Fruit fly (Drosophila melanogaster): ENCODE data around the gene GILT2.

Gene GILT2

DNA sequence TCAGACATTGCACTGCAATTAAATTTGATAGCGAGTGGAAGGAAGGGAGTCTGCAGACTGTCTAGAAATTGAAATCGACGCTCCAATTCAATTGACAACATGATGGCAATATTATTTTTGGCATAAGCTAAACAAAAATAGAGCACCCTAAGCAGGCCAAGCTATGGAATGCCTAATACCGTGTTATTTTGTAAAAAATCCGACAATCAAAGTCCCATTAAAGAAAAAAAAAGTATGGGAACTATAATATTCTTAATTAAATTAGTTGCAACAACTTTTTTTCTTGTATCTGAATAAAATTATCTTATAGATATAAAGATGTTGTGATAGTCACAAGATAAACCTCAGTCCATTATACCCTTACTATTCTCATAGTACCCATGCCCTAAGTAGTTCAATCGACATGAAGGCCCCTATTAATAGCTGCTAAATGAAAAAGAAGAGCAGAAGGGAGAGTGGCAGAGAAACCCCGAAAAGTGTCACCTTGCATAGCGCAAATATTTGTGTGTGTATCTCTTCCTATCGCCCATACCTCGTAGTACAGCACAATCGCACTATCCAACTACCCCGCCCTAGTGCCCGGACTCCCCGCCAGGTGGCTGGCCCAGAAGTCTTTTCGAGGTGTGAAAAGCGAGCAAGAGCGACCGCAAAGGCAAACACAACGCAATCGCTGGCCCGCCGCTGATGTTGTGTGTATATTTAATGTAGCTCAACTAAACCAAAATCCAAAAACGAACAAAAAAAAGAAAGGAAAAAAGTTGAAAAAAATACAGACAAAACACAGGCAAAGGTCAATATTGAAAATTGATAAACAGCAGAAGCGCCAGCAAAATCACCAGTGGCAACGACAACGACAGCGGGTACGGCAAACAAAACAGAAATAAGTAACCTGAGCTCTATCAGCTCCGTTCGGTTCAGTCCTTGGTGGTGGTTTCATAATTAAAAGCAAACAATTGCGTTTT lies 21.1 kb upstream of the GILT2 start (continued):
- TF ChIP-seq CG31224 (GFP tag; IDR thresholded peaks at IDR 0.05) (no peak), lola (GFP tag; optimal IDR thresholded peaks at IDR 0.05) (peak in 1 of 3 experiments; percentile 82), CG9727 (GFP tag; optimal IDR thresholded peaks at IDR 0.05) (peak; percentile 87), CG7987 (GFP tag; optimal IDR thresholded peaks at IDR 0.05) (peak; percentile 61), aop (GFP tag; IDR thresholded peaks at IDR 0.05) (no peak), Max (GFP tag; optimal IDR thresholded peaks at IDR 0.05) (no peak), CG16779 (GFP tag; IDR thresholded peaks at IDR 0.05) (no peak), gfzf (GFP tag; optimal IDR thresholded peaks at IDR 0.05) (no peak), Dref (GFP tag; IDR thresholded peaks at IDR 0.05) (no peak), Dfd (GFP tag; optimal IDR thresholded peaks at IDR 0.05) (no peak), jing (GFP tag; optimal IDR thresholded peaks at IDR 0.05) (no peak), CG31365 (tag; optimal IDR thresholded peaks at IDR 0.05) (peak; percentile 52), sna (GFP tag; IDR thresholded peaks at IDR 0.05; ENCODE audit: partially characterized antibody) (no peak), CG2116 (GFP tag; optimal IDR thresholded peaks at IDR 0.05) (peak; percentile 42), tna (GFP tag; IDR thresholded peaks at IDR 0.05; ENCODE audit: partially characterized antibody) (0 out of 2 replicates have a peak, but pooled peaks have one; percentile 23), Ets97D (GFP tag; optimal IDR thresholded peaks at IDR 0.05) (no peak), CG7372 (GFP tag; IDR thresholded peaks at IDR 0.05) (no peak), CG10267 (tag; optimal IDR thresholded peaks at IDR 0.05) (peak; percentile 20), gce (GFP tag; IDR thresholded peaks at IDR 0.05) (0 out of 3 replicates have a peak, but pooled peaks have one; percentile 54), unc-4 (GFP tag; IDR thresholded peaks at IDR 0.05; ENCODE audit: partially characterized antibody) (no peak), crol (GFP tag; IDR thresholded peaks at IDR 0.05) (peak; percentile 78), Nf-YA (GFP tag; IDR thresholded peaks at IDR 0.05) (no peak), CG1647 (GFP tag; optimal IDR thresholded peaks at IDR 0.05) (no peak), CG13123 (GFP tag; optimal IDR thresholded peaks at IDR 0.05) (peak; percentile 73), Oli (tag; optimal IDR thresholded peaks at IDR 0.05) (peak; percentile 31), chif (GFP tag; optimal IDR thresholded peaks at IDR 0.05) (peak in 1 of 2 experiments; percentile 72), h (optimal IDR thresholded peaks at IDR 0.05) (no peak), seq (GFP tag; IDR thresholded peaks at IDR 0.05) (peak; percentile 37; the same call in 1 of the 2 replicates), NC2β (GFP tag; optimal IDR thresholded peaks at IDR 0.05) (peak; percentile 73), CHES-1-like (GFP tag; optimal IDR thresholded peaks at IDR 0.05) (peak; percentile 80), croc (GFP tag; conservative IDR thresholded peaks at IDR 0.05) (no peak), MBD-R2 (GFP tag; IDR thresholded peaks at IDR 0.05) (no peak), dpn (GFP tag; optimal IDR thresholded peaks at IDR 0.05) (peak in 1 of 2 experiments; percentile 21), CG9797 (GFP tag; optimal IDR thresholded peaks at IDR 0.05) (peak; percentile 25), Scr (GFP tag; IDR thresholded peaks at IDR 0.05; ENCODE audit: partially characterized antibody) (no peak), CG16813 (GFP tag; IDR thresholded peaks at IDR 0.05; ENCODE audit: partially characterized antibody) (no peak), CG34376 (GFP tag; optimal IDR thresholded peaks at IDR 0.05) (peak; percentile 88), fu2 (GFP tag; optimal IDR thresholded peaks at IDR 0.05) (no peak), cas (GFP tag; IDR thresholded peaks at IDR 0.05) (no peak), Dip3 (GFP tag; optimal IDR thresholded peaks at IDR 0.05) (peak; percentile 17), ase (GFP tag; IDR thresholded peaks at IDR 0.05) (peak; percentile 25; the same call in 1 of the 3 replicates), Bteb2 (GFP tag; optimal IDR thresholded peaks at IDR 0.05) (peak; percentile 22), Blimp-1 (GFP tag; optimal IDR thresholded peaks at IDR 0.05) (peak; percentile 42), nau (GFP tag; optimal IDR thresholded peaks at IDR 0.05) (peak; percentile 78), dati (GFP tag; IDR thresholded peaks at IDR 0.05) (no peak), CG7786 (GFP tag; optimal IDR thresholded peaks at IDR 0.05) (peak; percentile 37), Jarid2 (GFP tag; optimal IDR thresholded peaks at IDR 0.05) (peak; percentile 58), CG14710 (tag; optimal IDR thresholded peaks at IDR 0.05) (peak; percentile 76)
